ENCODE assay signal across 6 worm cellular contexts in genomic region chrII:1851716-1852115, ce11.
TF ChIP-seq lines count a peak whose summit lies in the region.

No protein-coding gene starts in this region.

TF ChIP-seq in whole organism, L1 larva, 84 proteins besides CTCF, POLR2A, EP300 and RAD21 (continues in another document):
- TF ChIP-seq vab-15 (tag; optimal IDR thresholded peaks at IDR 0.05; lab: Kevin White, UChicago): no peak
- TF ChIP-seq lin-13 (GFP tag; optimal IDR thresholded peaks at IDR 0.05; lab: Kevin White, UChicago): no peak
- peak; percentile 84 for TF ChIP-seq tlp-1 (tag; optimal IDR thresholded peaks at IDR 0.05; lab: Kevin White, UChicago)
- TF ChIP-seq pqm-1 (tag; optimal IDR thresholded peaks at IDR 0.05; lab: Kevin White, UChicago): peak; percentile 92
- no peak for TF ChIP-seq swsn-7 (tag; optimal IDR thresholded peaks at IDR 0.05; lab: Kevin White, UChicago)
- peak; percentile 48 for TF ChIP-seq nhr-90 (tag; optimal IDR thresholded peaks at IDR 0.05; lab: Kevin White, UChicago; ENCODE audit: poor library complexity)
- TF ChIP-seq lsy-2 (tag; optimal IDR thresholded peaks at IDR 0.05; lab: Kevin White, UChicago): peak in 1 of 2 experiments; percentile 34
- TF ChIP-seq jun-1 (tag; optimal IDR thresholded peaks at IDR 0.05; lab: Kevin White, UChicago): peak; percentile 92
- TF ChIP-seq elt-2 (tag; optimal IDR thresholded peaks at IDR 0.05; lab: Kevin White, UChicago): peak; percentile 100
- no peak for TF ChIP-seq mab-9 (GFP tag; IDR thresholded peaks at IDR 0.05; lab: Robert Waterston, UW)
- TF ChIP-seq egl-27 (tag; optimal IDR thresholded peaks at IDR 0.05; lab: Kevin White, UChicago): no peak
- TF ChIP-seq nhr-11 (tag; optimal IDR thresholded peaks at IDR 0.05; lab: Kevin White, UChicago): no peak
- no peak for TF ChIP-seq nhr-12 (tag; optimal IDR thresholded peaks at IDR 0.05; lab: Kevin White, UChicago)
- no peak for TF ChIP-seq ceh-63 (GFP tag; optimal IDR thresholded peaks at IDR 0.05; lab: Kevin White, UChicago)
- no peak for TF ChIP-seq ces-1 (GFP tag; optimal IDR thresholded peaks at IDR 0.05; lab: Kevin White, UChicago)
- no peak for TF ChIP-seq egl-13 (tag; optimal IDR thresholded peaks at IDR 0.05; lab: Kevin White, UChicago)

TF ChIP-seq in whole organism, L2 larva, 48 proteins besides CTCF, POLR2A, EP300 and RAD21 (continues in another document):
- TF ChIP-seq fos-1 (tag; optimal IDR thresholded peaks at IDR 0.05; lab: Kevin White, UChicago): peak; percentile 97
- TF ChIP-seq snpc-4 (tag; optimal IDR thresholded peaks at IDR 0.05; lab: Kevin White, UChicago): no peak
- peak; percentile 57 for TF ChIP-seq sma-3 (GFP tag; optimal IDR thresholded peaks at IDR 0.05; lab: Kevin White, UChicago)
- no peak for TF ChIP-seq blmp-1 (tag; optimal IDR thresholded peaks at IDR 0.05; lab: Kevin White, UChicago; ENCODE audit: insufficient read depth)
- no peak for TF ChIP-seq dmd-4 (tag; optimal IDR thresholded peaks at IDR 0.05; lab: Kevin White, UChicago)
- TF ChIP-seq unc-39 (tag; optimal IDR thresholded peaks at IDR 0.05; lab: Kevin White, UChicago): no peak
- TF ChIP-seq lin-11 (tag; optimal IDR thresholded peaks at IDR 0.05; lab: Kevin White, UChicago): no peak
- TF ChIP-seq crh-2 (tag; optimal IDR thresholded peaks at IDR 0.05; lab: Kevin White, UChicago): peak; percentile 36
- peak; percentile 32 for TF ChIP-seq F13H6.1 (tag; optimal IDR thresholded peaks at IDR 0.05; lab: Kevin White, UChicago)
- peak; percentile 22 for TF ChIP-seq nhr-21 (tag; optimal IDR thresholded peaks at IDR 0.05; lab: Kevin White, UChicago)
- TF ChIP-seq elt-1 (tag; optimal IDR thresholded peaks at IDR 0.05; lab: Kevin White, UChicago): no peak
- peak; percentile 91 for TF ChIP-seq sma-9 (GFP tag; optimal IDR thresholded peaks at IDR 0.05; lab: Kevin White, UChicago)
- TF ChIP-seq sma-9 (tag; optimal IDR thresholded peaks at IDR 0.05; lab: Kevin White, UChicago): no peak
- TF ChIP-seq gmeb-1 (tag; optimal IDR thresholded peaks at IDR 0.05; lab: Kevin White, UChicago): peak; percentile 25
- TF ChIP-seq sem-4 (tag; optimal IDR thresholded peaks at IDR 0.05; lab: Kevin White, UChicago): no peak
- TF ChIP-seq egl-27 (tag; optimal IDR thresholded peaks at IDR 0.05; lab: Kevin White, UChicago): peak; percentile 83

TF ChIP-seq in whole organism, L3 larva, 47 proteins besides CTCF, POLR2A, EP300 and RAD21 (continues in another document):
- TF ChIP-seq nhr-237 (tag; optimal IDR thresholded peaks at IDR 0.05; lab: Kevin White, UChicago) (no peak), ceh-28 (tag; optimal IDR thresholded peaks at IDR 0.05; lab: Kevin White, UChicago) (no peak), egl-27 (tag; optimal IDR thresholded peaks at IDR 0.05; lab: Kevin White, UChicago) (peak; percentile 44), R02D3.7 (tag; optimal IDR thresholded peaks at IDR 0.05; lab: Kevin White, UChicago) (no peak), unc-39 (tag; optimal IDR thresholded peaks at IDR 0.05; lab: Kevin White, UChicago) (no peak), nhr-43 (tag; optimal IDR thresholded peaks at IDR 0.05; lab: Kevin White, UChicago; ENCODE audit: poor library complexity, severe bottlenecking) (peak; percentile 85), daf-12 (tag; optimal IDR thresholded peaks at IDR 0.05; lab: Kevin White, UChicago) (no peak), tbx-2 (tag; optimal IDR thresholded peaks at IDR 0.05; lab: Kevin White, UChicago) (no peak), pqm-1 (tag; optimal IDR thresholded peaks at IDR 0.05; lab: Kevin White, UChicago) (peak; percentile 99), eor-1 (tag; optimal IDR thresholded peaks at IDR 0.05; lab: Kevin White, UChicago) (no peak), mdl-1 (tag; optimal IDR thresholded peaks at IDR 0.05; lab: Kevin White, UChicago) (no peak), aly-2 (tag; optimal IDR thresholded peaks at IDR 0.05; lab: Kevin White, UChicago) (no peak), ceh-82 (tag; optimal IDR thresholded peaks at IDR 0.05; lab: Kevin White, UChicago) (no peak), jun-1 (tag; optimal IDR thresholded peaks at IDR 0.05; lab: Kevin White, UChicago) (peak; percentile 96), elt-2 (tag; optimal IDR thresholded peaks at IDR 0.05; lab: Kevin White, UChicago) (peak; percentile 100), fkh-10 (GFP tag; optimal IDR thresholded peaks at IDR 0.05; lab: Kevin White, UChicago) (no peak), ceh-9 (tag; optimal IDR thresholded peaks at IDR 0.05; lab: Kevin White, UChicago) (no peak)

TF ChIP-seq in whole organism, L4 larva, 104 proteins besides CTCF, POLR2A, EP300 and RAD21 (continues in another document):
- TF ChIP-seq hlh-11 (tag; optimal IDR thresholded peaks at IDR 0.05; lab: Kevin White, UChicago) (peak; percentile 92), lin-13 (GFP tag; optimal IDR thresholded peaks at IDR 0.05; lab: Kevin White, UChicago) (no peak), rbr-2 (tag; optimal IDR thresholded peaks at IDR 0.05; lab: Kevin White, UChicago) (no peak), aly-2 (tag; optimal IDR thresholded peaks at IDR 0.05; lab: Kevin White, UChicago) (no peak), hlh-30 (tag; optimal IDR thresholded peaks at IDR 0.05; lab: Kevin White, UChicago; ENCODE audit: insufficient read depth) (peak; percentile 2), zag-1 (tag; optimal IDR thresholded peaks at IDR 0.05; lab: Kevin White, UChicago) (no peak), nhr-111 (GFP tag; optimal IDR thresholded peaks at IDR 0.05; lab: Kevin White, UChicago) (no peak), nhr-77 (tag; optimal IDR thresholded peaks at IDR 0.05; lab: Kevin White, UChicago) (peak; percentile 94), dmd-6 (GFP tag; IDR thresholded peaks at IDR 0.05; lab: Robert Waterston, UW) (peak; percentile 99), pha-4 (GFP tag; IDR thresholded peaks at IDR 0.05; lab: Robert Waterston, UW) (no peak), pha-4 (tag; optimal IDR thresholded peaks at IDR 0.05; lab: Kevin White, UChicago) (no peak), nhr-28 (tag; optimal IDR thresholded peaks at IDR 0.05; lab: Kevin White, UChicago) (peak; percentile 96), arid-1 (GFP tag; conservative IDR thresholded peaks at IDR 0.05; lab: Robert Waterston, UW) (no peak), aha-1 (tag; lab: Kevin White, UChicago) (peak; percentile 38), php-3 (GFP tag; IDR thresholded peaks at IDR 0.05; lab: Robert Waterston, UW) (peak; percentile 90), daf-16 (GFP tag; optimal IDR thresholded peaks at IDR 0.05; lab: Kevin White, UChicago) (no peak), daf-16 (tag; optimal IDR thresholded peaks at IDR 0.05; lab: Kevin White, UChicago) (peak; percentile 85), nhr-41 (GFP tag; IDR thresholded peaks at IDR 0.05; lab: Robert Waterston, UW) (no peak)

TF ChIP-seq in whole organism, late embryonic, 69 proteins besides CTCF, POLR2A, EP300 and RAD21:
- TF ChIP-seq pqm-1 (tag; optimal IDR thresholded peaks at IDR 0.05; lab: Kevin White, UChicago) (peak; percentile 79), elt-2 (tag; optimal IDR thresholded peaks at IDR 0.05; lab: Kevin White, UChicago) (peak; percentile 99), zip-5 (tag; optimal IDR thresholded peaks at IDR 0.05; lab: Kevin White, UChicago) (no peak)

TF ChIP-seq in whole organism, young adult, 124 proteins besides CTCF, POLR2A, EP300 and RAD21:
- peak; percentile 56 for TF ChIP-seq atf-7 (tag; optimal IDR thresholded peaks at IDR 0.05; lab: Kevin White, UChicago)
- no peak for TF ChIP-seq dpl-1 (GFP tag; optimal IDR thresholded peaks at IDR 0.05; lab: Kevin White, UChicago)
- peak; percentile 82 for TF ChIP-seq ztf-22 (GFP tag; optimal IDR thresholded peaks at IDR 0.05; lab: Kevin White, UChicago)
- TF ChIP-seq nfyb-1 (GFP tag; IDR thresholded peaks at IDR 0.05; lab: Robert Waterston, UW): peak; percentile 45; the same call in 1 of the 2 replicates
- TF ChIP-seq ztf-28 (GFP tag; IDR thresholded peaks at IDR 0.05; lab: Robert Waterston, UW): no peak
- no peak for TF ChIP-seq C17E4.6 (GFP tag; IDR thresholded peaks at IDR 0.05; lab: Robert Waterston, UW)
- peak; percentile 73 for TF ChIP-seq dox-1 (GFP tag; IDR thresholded peaks at IDR 0.05; lab: Robert Waterston, UW)
- no peak for TF ChIP-seq lin-35 (GFP tag; optimal IDR thresholded peaks at IDR 0.05; lab: Kevin White, UChicago)
- TF ChIP-seq mcd-1 (GFP tag; IDR thresholded peaks at IDR 0.05; lab: Robert Waterston, UW): 0 out of 2 replicates have a peak, but pooled peaks have one; percentile 21
- TF ChIP-seq ets-4 (GFP tag; optimal IDR thresholded peaks at IDR 0.05; lab: Kevin White, UChicago): peak; percentile 85
- peak; percentile 7 for TF ChIP-seq ztf-26 (tag; optimal IDR thresholded peaks at IDR 0.05; lab: Kevin White, UChicago)
- TF ChIP-seq die-1 (tag; optimal IDR thresholded peaks at IDR 0.05; lab: Kevin White, UChicago): no peak
- no peak for TF ChIP-seq sea-2 (GFP tag; IDR thresholded peaks at IDR 0.05; lab: Robert Waterston, UW)
- TF ChIP-seq Y53F4B.3 (GFP tag; IDR thresholded peaks at IDR 0.05; lab: Robert Waterston, UW): no peak
- TF ChIP-seq tbp1 (GFP tag; optimal IDR thresholded peaks at IDR 0.05; lab: Kevin White, UChicago): peak; percentile 42
- TF ChIP-seq nhr-80 (tag; optimal IDR thresholded peaks at IDR 0.05; lab: Kevin White, UChicago): peak; percentile 91
TF ChIP-seq in whole organism, young adult: peak in this region for 9.
